Worm (Caenorhabditis elegans) whole organism, L1 larva: ENCODE results near the gene C55A6.6.

Source experiments
- C04F5.9 ChIP-seq: sonication (generic microtip); optimal IDR thresholded peaks from 2 replicates; lab custom pipeline; 2016; ENCODE audit warnings: missing genetic modification characterization, missing compliant biosample characterization
- F16B12.6 ChIP-seq: fragments of 150-350 bp; optimal IDR thresholded peaks from 2 replicates; lab custom pipeline; 2014; ENCODE audit warnings: missing biosample characterization, missing genetic modification characterization
- aly-2 ChIP-seq: fragments of 150-350 bp; optimal IDR thresholded peaks from 2 replicates; lab custom pipeline; 2014; ENCODE audit warnings: missing biosample characterization, missing genetic modification characterization
- ama-1 ChIP-seq: fragments of 150-350 bp; optimal IDR thresholded peaks from 2 replicates; lab custom pipeline; 2014
- blmp-1 ChIP-seq: fragments of 150-350 bp; optimal IDR thresholded peaks from 2 replicates; lab custom pipeline; 2014; ENCODE audit warnings: missing biosample characterization, missing genetic modification characterization
- ceh-63 ChIP-seq: fragments of 200-800 bp; sonication (Bioruptor generic); optimal IDR thresholded peaks from 2 replicates; lab custom pipeline; 2018; ENCODE audit warnings: mild to moderate bottlenecking, missing genetic modification characterization, missing compliant biosample characterization
- ceh-8 ChIP-seq: fragments of 200-800 bp; sonication (Bioruptor generic); optimal IDR thresholded peaks from 2 replicates; lab custom pipeline; 2018; ENCODE audit warnings: mild to moderate bottlenecking, missing genetic modification characterization, moderate library complexity, missing compliant biosample characterization
- ceh-90 ChIP-seq: sonication (generic microtip); optimal IDR thresholded peaks from 2 replicates; lab custom pipeline; 2016; ENCODE audit warnings: missing genetic modification characterization, missing compliant biosample characterization
- dpl-1 ChIP-seq, 3 experiments: fragments of 150-350 bp in 2 of 3; sonication (generic microtip) in 1 of 3; optimal IDR thresholded peaks; 2 replicates each; lab custom pipeline; 2014 to 2017; ENCODE audit warnings: missing biosample characterization in 3 of 3, missing genetic modification characterization in 3 of 3, missing genetic modification reagents in 3 of 3
- dsc-1 ChIP-seq: sonication (generic microtip); optimal IDR thresholded peaks from 2 replicates; lab custom pipeline; 2016; ENCODE audit warnings: mild to moderate bottlenecking, missing genetic modification characterization, missing compliant biosample characterization
- efl-3 ChIP-seq: fragments of 200-800 bp; sonication (Bioruptor generic); optimal IDR thresholded peaks from 2 replicates; lab custom pipeline; 2018; ENCODE audit warnings: mild to moderate bottlenecking, missing genetic modification characterization, missing compliant biosample characterization
- egl-27 ChIP-seq, 2 experiments: fragments of 150-350 bp in 1 of 2; sonication (generic microtip); optimal IDR thresholded peaks; 3 replicates each; lab custom pipeline; 2017 to 2018; ENCODE audit warnings: missing biosample characterization in 2 of 2, missing genetic modification characterization in 2 of 2, missing genetic modification reagents in 2 of 2
- elt-3 ChIP-seq, 6 experiments: fragments of 150-350 bp in 1 of 6; sonication (generic microtip); optimal IDR thresholded peaks; 2 replicates each; lab custom pipeline; 2017 to 2018; ENCODE audit warnings: missing biosample characterization in 6 of 6, missing genetic modification characterization in 6 of 6, inconsistent platforms in 1 of 6
- ets-5 ChIP-seq: fragments of 200-800 bp; sonication (Bioruptor generic); IDR thresholded peaks from 2 replicates; pipeline ENCODE4 v1.3.6; 2022; ENCODE audit warnings: missing genetic modification characterization, missing compliant biosample characterization
- fkh-4 ChIP-seq: sonication (generic microtip); optimal IDR thresholded peaks from 2 replicates; lab custom pipeline; 2016; ENCODE audit warnings: missing compliant biosample characterization, missing genetic modification characterization, borderline replicate concordance
- fos-1 ChIP-seq: fragments of 150-350 bp; optimal IDR thresholded peaks from 2 replicates; lab custom pipeline; 2014; ENCODE audit warnings: missing biosample characterization, missing genetic modification characterization
- hlh-17 ChIP-seq: fragments of 200-800 bp; sonication (Bioruptor generic); optimal IDR thresholded peaks from 2 replicates; lab custom pipeline; 2018; ENCODE audit warnings: missing genetic modification characterization, mild to moderate bottlenecking, missing compliant biosample characterization, moderate library complexity, borderline replicate concordance
- hlh-4 ChIP-seq: sonication (generic microtip); optimal IDR thresholded peaks from 2 replicates; lab custom pipeline; 2016; ENCODE audit warnings: mild to moderate bottlenecking, missing genetic modification characterization, missing compliant biosample characterization
- hpl-2 ChIP-seq: fragments of 150-350 bp; optimal IDR thresholded peaks from 2 replicates; lab custom pipeline; 2014; ENCODE audit warnings: missing biosample characterization, missing genetic modification reagents, missing genetic modification characterization
- isw-1 ChIP-seq: fragments of 200-800 bp; sonication (Bioruptor generic); IDR thresholded peaks from 2 replicates; pipeline ENCODE4 v1.3.6; 2022; ENCODE audit warnings: missing genetic modification characterization, missing compliant biosample characterization
- jun-1 ChIP-seq: fragments of 150-350 bp; optimal IDR thresholded peaks from 2 replicates; lab custom pipeline; 2014; ENCODE audit warnings: missing biosample characterization, missing genetic modification reagents, missing genetic modification characterization
- lin-13 ChIP-seq: fragments of 150-350 bp; optimal IDR thresholded peaks from 2 replicates; lab custom pipeline; 2014; ENCODE audit warnings: missing biosample characterization, missing genetic modification reagents, missing genetic modification characterization
- lin-14 ChIP-seq: fragments of 200-800 bp; sonication (Bioruptor generic); optimal IDR thresholded peaks from 2 replicates; lab custom pipeline; 2018; ENCODE audit warnings: mild to moderate bottlenecking, missing genetic modification characterization, moderate library complexity, missing compliant biosample characterization
- lin-15B ChIP-seq: fragments of 150-350 bp; sonication (generic microtip); optimal IDR thresholded peaks from 3 replicates; lab custom pipeline; 2014; ENCODE audit warnings: missing biosample characterization, missing genetic modification characterization
- lin-35 ChIP-seq, 2 experiments: fragments of 150-350 bp; optimal IDR thresholded peaks; 2 replicates each; lab custom pipeline; 2014; ENCODE audit warnings: missing biosample characterization in 2 of 2, missing genetic modification characterization in 2 of 2, missing genetic modification reagents in 2 of 2
- lin-39 ChIP-seq: fragments of 150-350 bp; optimal IDR thresholded peaks from 2 replicates; lab custom pipeline; 2014; ENCODE audit warnings: missing biosample characterization, missing genetic modification reagents, missing genetic modification characterization
- lir-3 ChIP-seq: sonication (generic microtip); optimal IDR thresholded peaks from 2 replicates; lab custom pipeline; 2016; ENCODE audit warnings: mild to moderate bottlenecking, missing genetic modification characterization, moderate library complexity, missing compliant biosample characterization; ENCODE audit not compliant: poor library complexity
- lsy-2 ChIP-seq, 2 experiments: fragments of 150-350 bp; optimal IDR thresholded peaks; 2 replicates each; lab custom pipeline; 2014; ENCODE audit warnings: missing biosample characterization in 2 of 2, missing genetic modification characterization in 2 of 2
- mab-9 ChIP-seq: fragments of 200-800 bp; sonication (Bioruptor generic); IDR thresholded peaks from 2 replicates; pipeline ENCODE4 v1.3.6; 2022; ENCODE audit warnings: missing genetic modification reagents, missing genetic modification characterization, missing compliant biosample characterization
- nhr-11 ChIP-seq: fragments of 150-350 bp; optimal IDR thresholded peaks from 2 replicates; lab custom pipeline; 2014; ENCODE audit warnings: missing biosample characterization, missing genetic modification characterization
- nhr-12 ChIP-seq: sonication (generic microtip); optimal IDR thresholded peaks from 2 replicates; lab custom pipeline; 2017; ENCODE audit warnings: missing biosample characterization, missing genetic modification characterization
- nhr-20 ChIP-seq: sonication (generic microtip); optimal IDR thresholded peaks from 2 replicates; lab custom pipeline; 2016; ENCODE audit warnings: mild to moderate bottlenecking, missing genetic modification characterization, missing compliant biosample characterization
- nhr-237 ChIP-seq: fragments of 150-350 bp; optimal IDR thresholded peaks from 2 replicates; lab custom pipeline; 2014; ENCODE audit warnings: missing biosample characterization, missing genetic modification characterization
- nhr-28 ChIP-seq: fragments of 150-350 bp; optimal IDR thresholded peaks from 2 replicates; lab custom pipeline; 2014; ENCODE audit warnings: missing biosample characterization, missing genetic modification characterization
- nhr-47 ChIP-seq: sonication (generic microtip); optimal IDR thresholded peaks from 2 replicates; lab custom pipeline; 2016; ENCODE audit warnings: mild to moderate bottlenecking, missing genetic modification characterization, moderate library complexity, missing compliant biosample characterization
- nhr-71 ChIP-seq: sonication (generic microtip); optimal IDR thresholded peaks from 2 replicates; lab custom pipeline; 2016; ENCODE audit warnings: mild to moderate bottlenecking, missing genetic modification characterization, moderate library complexity, missing compliant biosample characterization
- nhr-76 ChIP-seq: sonication (generic microtip); optimal IDR thresholded peaks from 2 replicates; lab custom pipeline; 2017; ENCODE audit warnings: missing biosample characterization, missing genetic modification characterization
- nhr-84 ChIP-seq: sonication (generic microtip); optimal IDR thresholded peaks from 2 replicates; lab custom pipeline; 2017; ENCODE audit warnings: missing biosample characterization, missing genetic modification characterization
- nhr-85 ChIP-seq: sonication (generic microtip); peaks from one replicate; lab custom pipeline; 2016; ENCODE audit warnings: missing genetic modification characterization, inconsistent platforms, missing compliant biosample characterization
- pax-3 ChIP-seq: fragments of 200-800 bp; sonication (Bioruptor generic); optimal IDR thresholded peaks from 2 replicates; lab custom pipeline; 2018; ENCODE audit warnings: mild to moderate bottlenecking, missing genetic modification characterization, moderate library complexity, missing compliant biosample characterization
- pqm-1 ChIP-seq: sonication (generic microtip); optimal IDR thresholded peaks from 3 replicates; lab custom pipeline; 2017; ENCODE audit warnings: missing biosample characterization, missing genetic modification characterization
- rnt-1 ChIP-seq: sonication (generic microtip); optimal IDR thresholded peaks from 2 replicates; lab custom pipeline; 2016; ENCODE audit warnings: mild to moderate bottlenecking, missing genetic modification characterization, moderate library complexity, missing compliant biosample characterization
- skn-1 ChIP-seq: fragments of 150-350 bp; optimal IDR thresholded peaks from 2 replicates; lab custom pipeline; 2014; ENCODE audit warnings: missing biosample characterization, missing genetic modification characterization
- snpc-4 ChIP-seq: fragments of 150-350 bp; optimal IDR thresholded peaks from 2 replicates; lab custom pipeline; 2014; ENCODE audit warnings: missing biosample characterization, missing genetic modification characterization
- sptf-1 ChIP-seq: fragments of 150-350 bp; optimal IDR thresholded peaks from 2 replicates; lab custom pipeline; 2014; ENCODE audit warnings: missing biosample characterization, missing genetic modification characterization
- tlp-1 ChIP-seq: fragments of 150-350 bp; optimal IDR thresholded peaks from 2 replicates; lab custom pipeline; 2014; ENCODE audit warnings: missing biosample characterization, missing genetic modification characterization
- unc-130 ChIP-seq: fragments of 150-350 bp; optimal IDR thresholded peaks from 2 replicates; lab custom pipeline; 2017; ENCODE audit warnings: missing biosample characterization, missing genetic modification characterization, inconsistent platforms
- unc-30 ChIP-seq: sonication (generic microtip); optimal IDR thresholded peaks from 2 replicates; lab custom pipeline; 2017; ENCODE audit warnings: missing biosample characterization, missing genetic modification characterization
- unc-62 ChIP-seq: fragments of 150-350 bp; optimal IDR thresholded peaks from 2 replicates; lab custom pipeline; 2014; ENCODE audit warnings: missing biosample characterization, missing genetic modification reagents, missing genetic modification characterization
- unc-86 ChIP-seq: sonication (generic microtip); optimal IDR thresholded peaks from 2 replicates; lab custom pipeline; 2016; ENCODE audit warnings: missing genetic modification characterization, missing compliant biosample characterization
- zag-1 ChIP-seq: fragments of 150-350 bp; optimal IDR thresholded peaks from 2 replicates; lab custom pipeline; 2014; ENCODE audit warnings: missing biosample characterization, missing genetic modification characterization
- zip-4 ChIP-seq: fragments of 200-800 bp; sonication (Bioruptor generic); optimal IDR thresholded peaks from 2 replicates; lab custom pipeline; 2018; ENCODE audit warnings: mild to moderate bottlenecking, missing genetic modification characterization, moderate library complexity, missing compliant biosample characterization
- ztf-11 ChIP-seq, 2 experiments: sonication (generic microtip); optimal IDR thresholded peaks; 2 replicates each; lab custom pipeline; 2016 to 2017; ENCODE audit warnings: missing genetic modification characterization in 2 of 2, missing biosample characterization in 1 of 2, missing compliant biosample characterization in 1 of 2

C55A6.6 gene

DNA sequence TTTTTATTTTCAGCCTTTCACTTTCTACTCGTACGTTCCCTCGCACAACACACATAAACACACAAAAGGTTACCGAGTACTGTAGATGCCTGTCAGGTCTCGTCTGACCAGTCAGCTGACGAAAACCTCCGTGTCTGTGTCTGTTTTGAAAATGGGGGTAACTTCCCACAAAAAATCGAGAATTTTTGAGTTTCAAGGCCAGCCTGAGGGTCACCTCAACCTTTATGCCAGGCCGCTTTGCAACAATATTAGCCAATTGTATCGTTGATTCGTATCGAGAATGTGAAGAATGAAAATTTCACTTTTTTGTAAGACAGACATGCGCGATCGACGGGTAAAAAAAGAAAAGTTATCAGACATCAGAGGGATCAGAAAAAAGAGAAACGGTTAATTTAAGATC, 16.6 kb upstream of the C55A6.6 start (continued):
- no peak for TF ChIP-seq pqm-1 (tag; lab: Kevin White, UChicago)
- TF ChIP-seq zag-1 (tag; lab: Kevin White, UChicago): no peak
- TF ChIP-seq nhr-237: no peak
- no peak for TF ChIP-seq pax-3
- TF ChIP-seq nhr-11 (tag; lab: Kevin White, UChicago): no peak
- TF ChIP-seq zip-4 (GFP tag; lab: Kevin White, UChicago): no peak
- TF ChIP-seq nhr-47: peak; percentile 56
- peak in 2 of 3 experiments; percentile 22 to 36 for TF ChIP-seq dpl-1 (GFP tag; optimal IDR thresholded peaks at IDR 0.05; lab: Kevin White, UChicago)
- no peak for TF ChIP-seq skn-1 (tag; lab: Kevin White, UChicago)
- TF ChIP-seq ceh-90: no peak
- TF ChIP-seq nhr-28: no peak
- no peak for TF ChIP-seq ceh-63 (GFP tag; lab: Kevin White, UChicago)
- peak; percentile 56 to 84 for TF ChIP-seq lsy-2 (tag; optimal IDR thresholded peaks at IDR 0.05; lab: Kevin White, UChicago)
- TF ChIP-seq sptf-1 (tag; lab: Kevin White, UChicago): no peak
- no peak for TF ChIP-seq unc-62 (GFP tag; lab: Kevin White, UChicago)
- no peak for TF ChIP-seq tlp-1 (tag; lab: Kevin White, UChicago)
- TF ChIP-seq fkh-4 (tag; lab: Kevin White, UChicago): no peak
- no peak for TF ChIP-seq lin-39 (tag; lab: Kevin White, UChicago)
- TF ChIP-seq C04F5.9: no peak
- TF ChIP-seq lir-3 (tag; lab: Kevin White, UChicago): no peak
- no peak for TF ChIP-seq F16B12.6 (tag; lab: Kevin White, UChicago)
- no peak for TF ChIP-seq hlh-4 (tag; lab: Kevin White, UChicago)
- TF ChIP-seq lin-13 (GFP tag; lab: Kevin White, UChicago): peak; percentile 55
- TF ChIP-seq aly-2 (tag; lab: Kevin White, UChicago): no peak
- no peak for TF ChIP-seq hlh-17
- TF ChIP-seq isw-1 (GFP tag; lab: Robert Waterston, UW): no peak
- no peak for TF ChIP-seq efl-3
- TF ChIP-seq fos-1 (tag; lab: Kevin White, UChicago): peak; percentile 45
- TF ChIP-seq lin-35 (GFP tag; optimal IDR thresholded peaks at IDR 0.05; lab: Kevin White, UChicago): peak in 1 of 2 experiments; percentile 72
- TF ChIP-seq ceh-8 (GFP tag; lab: Kevin White, UChicago): no peak
- TF ChIP-seq lin-14 (GFP tag; lab: Kevin White, UChicago): peak; percentile 94
- TF ChIP-seq jun-1 (tag; lab: Kevin White, UChicago): no peak
- peak; percentile 99 for TF ChIP-seq blmp-1 (tag; lab: Kevin White, UChicago)
- TF ChIP-seq mab-9: 0 out of 2 replicates have a peak, but pooled peaks have one; percentile 23
- TF ChIP-seq nhr-71 (tag; lab: Kevin White, UChicago): peak; percentile 82
- no peak for TF ChIP-seq ets-5 (GFP tag; lab: Robert Waterston, UW)
- TF ChIP-seq hpl-2 (GFP tag; lab: Kevin White, UChicago): no peak
- no peak for TF ChIP-seq ama-1
- TF ChIP-seq lin-15B (tag; lab: Kevin White, UChicago): no peak
- TF ChIP-seq nhr-85 (tag; lab: Kevin White, UChicago): peak; percentile 100
- no peak for TF ChIP-seq nhr-84 (tag; lab: Kevin White, UChicago)
- no peak for TF ChIP-seq unc-86 (tag; lab: Kevin White, UChicago)
- no peak for TF ChIP-seq snpc-4 (tag; lab: Kevin White, UChicago)
- no peak for TF ChIP-seq unc-30 (tag; lab: Kevin White, UChicago)
- no peak for TF ChIP-seq ztf-11 (tag; optimal IDR thresholded peaks at IDR 0.05; lab: Kevin White, UChicago)
- peak in 5 of 6 experiments; percentile 58 to 92 (median 89) for TF ChIP-seq elt-3 (tag; optimal IDR thresholded peaks at IDR 0.05; lab: Kevin White, UChicago)
- TF ChIP-seq nhr-12 (tag; lab: Kevin White, UChicago): no peak
- TF ChIP-seq unc-130 (tag; lab: Kevin White, UChicago): peak; percentile 84
- TF ChIP-seq dsc-1 (tag; lab: Kevin White, UChicago): no peak
- peak; percentile 90 for TF ChIP-seq nhr-20 (tag; lab: Kevin White, UChicago)
- peak in 1 of 2 experiments; percentile 12 for TF ChIP-seq egl-27 (tag; optimal IDR thresholded peaks at IDR 0.05; lab: Kevin White, UChicago)
- no peak for TF ChIP-seq nhr-76
- TF ChIP-seq rnt-1 (tag; lab: Kevin White, UChicago): peak; percentile 42
